Fruit fly (Drosophila melanogaster): ENCODE results near the gene CG32110.

The CG32110 gene

DNA sequence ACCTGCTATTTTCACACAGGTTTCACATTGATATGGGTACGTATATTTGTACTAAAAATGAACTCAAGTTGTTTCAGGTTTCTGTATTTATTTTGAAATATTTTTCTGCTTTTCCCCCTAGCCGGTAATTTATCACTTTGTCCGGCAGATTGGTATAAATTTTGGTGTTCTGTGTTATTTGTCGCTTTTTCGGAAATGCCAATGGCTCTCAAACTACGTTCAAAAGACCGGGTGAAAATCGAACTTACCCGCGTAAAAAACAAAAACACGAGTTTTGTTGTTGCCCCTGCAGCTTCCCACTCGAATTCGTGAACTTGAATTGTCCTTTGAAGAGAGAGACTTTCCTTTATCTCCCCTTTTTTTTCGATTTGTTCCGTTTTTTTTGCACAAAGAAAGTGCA lies 34.0 kb downstream of the CG32110 start:
- TF ChIP-seq ttk (optimal IDR thresholded peaks at IDR 0.05) (no peak), psq (optimal IDR thresholded peaks at IDR 0.05) (no peak), Sin3A (optimal IDR thresholded peaks at IDR 0.05) (no peak), insv (optimal IDR thresholded peaks at IDR 0.05) (no peak), h (optimal IDR thresholded peaks at IDR 0.05) (no peak), Myc (optimal IDR thresholded peaks at IDR 0.05) (no peak)

DNA sequence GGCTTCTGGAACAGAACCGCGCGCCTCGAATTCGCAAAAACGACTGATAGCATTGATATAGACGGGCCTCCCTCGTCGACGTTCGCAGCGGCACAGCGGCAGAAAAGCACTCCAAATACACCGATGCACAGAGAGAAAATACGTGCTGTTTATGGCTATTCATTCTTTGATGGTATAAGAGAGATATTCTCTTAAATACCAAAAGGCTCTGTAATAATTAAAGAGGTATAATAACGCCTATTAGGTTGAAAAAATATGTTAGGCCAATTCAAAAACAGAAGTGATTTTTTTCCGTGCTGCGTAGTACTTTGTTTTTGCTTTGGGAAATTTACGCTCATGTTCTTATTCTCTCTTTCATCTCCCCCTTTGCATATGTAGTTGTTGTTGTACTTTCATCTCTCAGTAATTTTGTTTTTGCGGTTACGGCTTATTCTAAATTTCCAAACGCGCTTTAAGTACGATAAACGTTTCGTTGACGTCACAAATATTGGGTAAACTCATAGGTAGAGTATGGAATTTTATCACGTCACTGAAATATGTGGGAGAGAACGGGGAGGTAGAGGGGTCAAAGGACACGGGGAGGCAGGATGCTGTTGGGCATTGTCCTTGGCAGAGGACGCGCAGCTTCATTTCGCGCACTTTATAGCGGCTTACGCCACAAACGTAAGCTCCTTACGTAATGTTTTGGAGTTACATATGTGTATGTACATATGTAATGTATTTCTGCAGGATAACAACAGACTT lies 34.7 kb downstream of the CG32110 start, which contains the start of gene nebu:
TSS of gene nebu (minus strand) at position 51 of the 744 bp plus-strand sequence.
- TF ChIP-seq h (optimal IDR thresholded peaks at IDR 0.05) (no peak), psq (optimal IDR thresholded peaks at IDR 0.05) (no peak), Sin3A (optimal IDR thresholded peaks at IDR 0.05) (no peak), ttk (optimal IDR thresholded peaks at IDR 0.05) (no peak), Myc (optimal IDR thresholded peaks at IDR 0.05) (no peak), insv (optimal IDR thresholded peaks at IDR 0.05) (no peak)

DNA sequence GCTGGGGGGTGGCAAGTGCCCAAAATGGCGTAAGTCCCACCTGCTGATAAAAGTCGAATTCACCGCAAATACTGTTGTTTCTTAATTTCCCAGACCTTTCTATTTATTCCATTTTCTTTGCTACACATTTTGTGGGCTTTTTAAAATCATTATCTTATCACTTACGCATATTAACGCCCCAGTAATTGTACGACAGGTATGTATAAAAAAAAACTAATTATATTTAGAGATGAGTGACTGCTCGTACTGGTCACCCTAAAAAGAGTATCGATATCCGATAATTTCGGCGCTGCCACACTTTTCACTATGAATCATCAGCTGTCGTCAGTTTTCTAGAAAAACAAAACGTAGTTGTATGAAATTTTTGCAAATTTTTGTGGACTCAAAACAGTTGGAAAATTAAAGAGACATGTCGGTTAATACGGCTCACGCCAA lies 41.4 kb downstream of the CG32110 start, which contains the start of the genes CG10948 and Wbp2:
TSS of gene CG10948 (minus strand) at position 251 of the 435 bp plus-strand sequence.
TSS of gene Wbp2 (plus strand) at position 299 of the 435 bp plus-strand sequence.
- no peak for TF ChIP-seq Sin3A (optimal IDR thresholded peaks at IDR 0.05)
- TF ChIP-seq Myc (optimal IDR thresholded peaks at IDR 0.05): no peak
- TF ChIP-seq h (optimal IDR thresholded peaks at IDR 0.05): no peak
- no peak for TF ChIP-seq insv (optimal IDR thresholded peaks at IDR 0.05)
- TF ChIP-seq ttk (optimal IDR thresholded peaks at IDR 0.05): no peak
- TF ChIP-seq psq (optimal IDR thresholded peaks at IDR 0.05): no peak

DNA sequence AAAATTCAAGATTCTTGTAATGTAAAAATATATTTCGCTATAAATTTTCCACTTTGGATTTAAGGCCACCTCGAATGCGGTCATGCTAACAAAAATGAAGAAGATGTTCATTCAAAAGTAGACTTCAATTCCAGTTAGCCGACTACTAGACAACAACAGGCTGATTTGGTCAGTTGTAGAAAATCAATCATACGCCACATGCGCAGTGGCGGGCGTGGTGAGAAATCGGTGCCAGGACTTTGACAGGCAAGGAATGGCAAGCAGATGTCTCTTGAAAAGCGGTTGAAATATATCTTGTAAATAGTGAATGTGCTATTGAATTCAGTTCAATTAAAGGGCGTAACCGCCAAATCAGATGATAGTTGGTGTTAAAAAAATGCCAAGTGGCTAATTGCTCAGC lies 44.9 kb downstream of the CG32110 start, which contains the start of gene Ent3:
TSS of gene Ent3 (plus strand) at position 224 of the 400 bp plus-strand sequence.
- TF ChIP-seq Myc (optimal IDR thresholded peaks at IDR 0.05) (no peak), Sin3A (optimal IDR thresholded peaks at IDR 0.05) (no peak)

DNA sequence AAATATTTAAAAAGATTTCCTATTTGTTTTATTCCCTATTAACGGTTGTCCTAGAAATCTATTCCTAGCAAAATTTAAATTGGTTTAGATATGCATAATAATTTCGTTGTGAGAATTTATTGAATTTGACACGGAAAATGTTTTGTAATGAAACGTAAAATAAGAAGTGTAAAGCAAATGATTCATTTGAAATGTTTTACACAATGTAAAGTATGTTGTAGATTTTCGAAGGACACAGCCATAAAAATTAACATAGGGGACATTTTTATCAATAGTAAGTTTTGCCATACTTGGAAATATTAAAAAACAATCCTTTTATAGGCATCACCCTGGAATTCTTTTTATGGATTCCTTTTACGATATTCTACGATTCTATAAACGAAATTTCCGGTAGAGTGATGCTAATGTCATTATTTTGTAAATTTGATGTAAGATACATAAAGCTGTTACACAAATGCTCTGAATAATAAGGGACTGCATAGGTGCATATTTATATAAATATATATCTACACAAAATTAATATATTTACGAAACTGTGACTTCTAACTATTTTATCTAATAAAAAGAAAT lies 49.1 kb downstream of the CG32110 start:
- no peak for TF ChIP-seq Myc (optimal IDR thresholded peaks at IDR 0.05)
